Fruit fly (Drosophila melanogaster) whole organism, adult: ENCODE results near the gene CG42536.
A peak's percentile ranks its signal among the peaks of the same experiment; 100 is the strongest.

Experiments
- CG11617 ChIP-seq: fragments of 200-800 bp; sonication (Bioruptor generic); optimal IDR thresholded peaks from 2 replicates; lab custom pipeline; 2017; ENCODE audit warnings: mild to moderate bottlenecking, missing biosample characterization, missing genetic modification reagents, missing genetic modification characterization
- CG12768 ChIP-seq: fragments of 200-800 bp; sonication (Bioruptor generic); optimal IDR thresholded peaks from 2 replicates; lab custom pipeline; 2017; ENCODE audit warnings: missing biosample characterization, missing genetic modification characterization, mild to moderate bottlenecking, moderate library complexity, missing genetic modification reagents
- CG14711 ChIP-seq: fragments of 200-800 bp; sonication (Bioruptor generic); optimal IDR thresholded peaks from 2 replicates; lab custom pipeline; 2018; ENCODE audit warnings: missing biosample characterization, mild to moderate bottlenecking, missing genetic modification characterization, moderate library complexity
- CG1620 ChIP-seq: fragments of 200-800 bp; sonication (Bioruptor generic); optimal IDR thresholded peaks from 2 replicates; lab custom pipeline; 2016; ENCODE audit warnings: missing biosample characterization, missing genetic modification characterization
- CG33017 ChIP-seq: fragments of 200-800 bp; sonication (Bioruptor generic); optimal IDR thresholded peaks from 2 replicates; lab custom pipeline; 2018; ENCODE audit warnings: missing biosample characterization, mild to moderate bottlenecking, missing genetic modification characterization, moderate library complexity
- CG5204 ChIP-seq: fragments of 200-800 bp; sonication (Bioruptor generic); optimal IDR thresholded peaks from 2 replicates; lab custom pipeline; 2016; ENCODE audit warnings: missing biosample characterization, missing genetic modification characterization
- CG7045 ChIP-seq: fragments of 200-800 bp; sonication (Bioruptor generic); optimal IDR thresholded peaks from 2 replicates; lab custom pipeline; 2017; ENCODE audit warnings: missing biosample characterization, mild to moderate bottlenecking, missing genetic modification characterization
- CG7101 ChIP-seq: fragments of 200-800 bp; sonication (Bioruptor generic); optimal IDR thresholded peaks from 2 replicates; lab custom pipeline; 2018; ENCODE audit warnings: missing biosample characterization, mild to moderate bottlenecking, missing genetic modification characterization, moderate library complexity
- Clk ChIP-seq: fragments of 200-800 bp; sonication (Bioruptor generic); optimal IDR thresholded peaks from 2 replicates; lab custom pipeline; 2017; ENCODE audit warnings: missing biosample characterization, missing genetic modification characterization
- Crg-1 ChIP-seq: fragments of 200-800 bp; sonication (Bioruptor generic); optimal IDR thresholded peaks from 2 replicates; lab custom pipeline; 2016; ENCODE audit warnings: missing biosample characterization, missing genetic modification characterization
- Hr96 ChIP-seq: fragments of 200-800 bp; sonication (Bioruptor generic); optimal IDR thresholded peaks from 2 replicates; lab custom pipeline; 2016; ENCODE audit warnings: missing biosample characterization, missing genetic modification characterization
- Mnt ChIP-seq: fragments of 200-800 bp; sonication (Bioruptor generic); optimal IDR thresholded peaks from 2 replicates; lab custom pipeline; 2016; ENCODE audit warnings: missing biosample characterization, mild to moderate bottlenecking, missing genetic modification characterization
- bab1 ChIP-seq: fragments of 200-800 bp; sonication (Bioruptor generic); optimal IDR thresholded peaks from 3 replicates; lab custom pipeline; 2019; ENCODE audit warnings: missing biosample characterization, mild to moderate bottlenecking, missing genetic modification characterization, moderate library complexity
- cic ChIP-seq: fragments of 200-800 bp; sonication (Bioruptor generic); optimal IDR thresholded peaks from 2 replicates; lab custom pipeline; 2017; ENCODE audit warnings: missing biosample characterization, mild to moderate bottlenecking, missing genetic modification characterization, moderate library complexity
- cnc ChIP-seq, 2 experiments: fragments of >200 bp; optimal IDR thresholded peaks; 2 replicates each; lab custom pipeline; 2017
- kay ChIP-seq: fragments of 200-800 bp; sonication (Bioruptor generic); peaks from one replicate; lab custom pipeline; 2016; ENCODE audit warnings: missing biosample characterization, missing genetic modification characterization, borderline replicate concordance
- ovo ChIP-seq: fragments of 200-800 bp; sonication (Bioruptor generic); optimal IDR thresholded peaks from 2 replicates; lab custom pipeline; 2016; ENCODE audit warnings: missing biosample characterization, missing genetic modification characterization
- pad ChIP-seq: fragments of 200-800 bp; sonication (Bioruptor generic); optimal IDR thresholded peaks from 3 replicates; lab custom pipeline; 2017; ENCODE audit warnings: missing biosample characterization, missing genetic modification characterization, mild to moderate bottlenecking, moderate library complexity, missing genetic modification reagents
- tj ChIP-seq: fragments of 200-800 bp; sonication (Bioruptor generic); optimal IDR thresholded peaks from 3 replicates; lab custom pipeline; 2017; ENCODE audit warnings: missing biosample characterization, mild to moderate bottlenecking, missing genetic modification characterization, moderate library complexity
- toe ChIP-seq: fragments of 200-800 bp; sonication (Bioruptor generic); optimal IDR thresholded peaks from 2 replicates; lab custom pipeline; 2016; ENCODE audit warnings: missing biosample characterization, missing genetic modification characterization

Gene CG42536

DNA sequence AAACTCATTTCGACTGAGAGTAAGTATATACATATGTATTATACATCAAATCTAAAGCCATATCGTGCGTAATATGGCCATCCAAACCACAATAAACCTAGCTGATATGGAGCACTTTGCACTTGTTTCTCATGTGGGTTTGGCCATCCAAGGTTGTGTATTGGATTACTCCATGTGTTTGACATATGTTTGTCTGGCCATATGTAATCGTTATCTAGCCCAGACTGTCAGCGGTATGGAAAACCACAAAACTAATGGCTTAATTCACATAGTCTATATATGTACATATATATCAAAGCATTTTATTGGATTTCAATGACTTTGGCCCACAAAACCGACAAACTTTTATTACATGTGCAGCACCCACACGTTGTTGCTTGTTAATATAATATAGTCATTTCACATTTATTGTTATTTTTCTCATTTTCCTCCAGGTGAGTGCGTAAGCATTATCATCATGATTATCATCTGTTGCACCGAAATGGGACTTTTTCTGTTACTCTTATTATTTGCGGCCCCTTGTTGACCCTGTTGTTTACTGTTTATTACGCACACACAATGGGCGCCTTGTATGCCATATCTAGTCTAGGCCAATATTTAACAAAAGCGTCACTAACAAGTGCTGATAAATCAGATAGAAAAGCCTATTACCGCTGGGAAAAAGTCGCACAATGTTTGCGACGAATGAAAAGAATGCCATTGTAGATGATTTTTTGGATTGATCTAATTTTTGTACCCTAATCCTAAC lies 26.8 kb upstream of the CG42536 start:
- TF ChIP-seq CG33017, result no peak
- no peak for TF ChIP-seq tj (GFP tag; lab: Kevin White, UChicago)
- no peak for TF ChIP-seq toe (GFP tag; lab: Kevin White, UChicago)
- TF ChIP-seq CG7101 (tag; lab: Kevin White, UChicago), result peak; percentile 39
- TF ChIP-seq pad (GFP tag; lab: Kevin White, UChicago), result no peak
- TF ChIP-seq CG11617 (GFP tag; lab: Kevin White, UChicago), result no peak
- TF ChIP-seq cic, result peak; percentile 22
- peak; percentile 30 for TF ChIP-seq CG7045 (GFP tag; lab: Kevin White, UChicago)
- no peak for TF ChIP-seq Hr96 (GFP tag; lab: Kevin White, UChicago)
- TF ChIP-seq Crg-1 (GFP tag; lab: Kevin White, UChicago), result peak; percentile 53
- peak; percentile 41 for TF ChIP-seq ovo (GFP tag; lab: Kevin White, UChicago)
- TF ChIP-seq kay, result peak; percentile 85
- TF ChIP-seq Mnt (GFP tag; lab: Kevin White, UChicago), result peak; percentile 48

DNA sequence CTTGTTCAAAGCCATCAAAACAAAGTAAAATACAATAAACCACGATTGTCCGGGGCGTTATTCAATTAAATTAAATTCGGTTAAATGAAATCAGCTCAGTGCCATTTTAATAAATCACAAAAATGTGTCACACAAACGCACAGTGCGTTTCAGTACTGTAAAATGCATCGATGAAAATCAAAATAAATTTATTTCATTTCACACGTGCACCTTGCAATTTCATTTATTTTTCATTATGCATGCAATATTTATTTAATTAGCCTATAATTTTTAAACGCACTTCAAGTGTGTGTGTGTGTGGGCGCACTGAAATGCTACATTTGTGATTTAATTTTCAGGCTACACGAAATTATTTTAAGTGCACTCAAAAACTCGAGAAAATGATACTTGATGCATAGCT lies 24.6 kb upstream of the CG42536 start:
- peak; percentile 70 for TF ChIP-seq kay
- TF ChIP-seq CG11617 (GFP tag; lab: Kevin White, UChicago), result no peak

DNA sequence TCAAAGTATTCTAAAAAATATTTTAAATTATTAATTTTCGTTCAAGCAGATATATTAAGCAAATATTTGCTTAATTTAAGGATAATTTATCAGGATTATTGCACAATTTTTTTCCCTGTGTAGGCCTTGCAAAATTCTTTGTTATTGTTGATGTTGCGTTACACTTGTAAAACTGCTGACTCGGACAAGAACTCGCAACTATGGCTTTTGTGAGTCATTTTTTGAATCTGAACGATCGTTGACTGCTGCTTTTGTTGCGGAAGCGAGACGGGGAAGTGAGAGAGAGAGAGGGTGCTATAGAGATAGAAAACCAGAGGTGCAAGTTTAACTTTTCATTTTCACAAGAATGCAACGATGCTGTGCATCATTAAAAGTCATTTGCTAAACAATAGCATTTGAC lies 22.6 kb upstream of the CG42536 start:
- no peak for TF ChIP-seq pad (GFP tag; lab: Kevin White, UChicago)
- TF ChIP-seq CG5204 (GFP tag; lab: Kevin White, UChicago), result no peak
- peak; percentile 75 for TF ChIP-seq tj (GFP tag; lab: Kevin White, UChicago)
- TF ChIP-seq CG11617 (GFP tag; lab: Kevin White, UChicago), result no peak
- no peak for TF ChIP-seq CG14711 (tag; lab: Kevin White, UChicago)

DNA sequence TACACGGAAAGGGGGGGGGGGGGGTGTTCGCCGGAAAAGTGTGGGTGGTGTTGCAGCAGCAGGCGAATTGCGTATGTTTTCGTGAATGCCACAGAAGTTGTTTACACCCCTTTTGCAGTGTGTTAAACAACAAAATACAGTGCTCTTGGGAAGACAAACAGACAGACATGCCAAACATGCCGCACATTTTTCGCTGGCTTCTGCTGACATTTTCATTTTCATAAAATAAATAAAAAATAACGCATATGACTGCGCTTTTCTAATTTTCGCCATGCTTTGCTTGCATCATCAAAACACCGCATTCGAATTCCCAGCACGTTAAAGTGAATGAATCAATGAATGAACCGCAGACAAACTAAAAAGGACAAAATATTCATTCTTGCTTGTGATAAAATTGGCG lies 21.4 kb upstream of the CG42536 start:
- TF ChIP-seq CG5204 (GFP tag; lab: Kevin White, UChicago) (no peak), tj (GFP tag; lab: Kevin White, UChicago) (peak; percentile 95)

DNA sequence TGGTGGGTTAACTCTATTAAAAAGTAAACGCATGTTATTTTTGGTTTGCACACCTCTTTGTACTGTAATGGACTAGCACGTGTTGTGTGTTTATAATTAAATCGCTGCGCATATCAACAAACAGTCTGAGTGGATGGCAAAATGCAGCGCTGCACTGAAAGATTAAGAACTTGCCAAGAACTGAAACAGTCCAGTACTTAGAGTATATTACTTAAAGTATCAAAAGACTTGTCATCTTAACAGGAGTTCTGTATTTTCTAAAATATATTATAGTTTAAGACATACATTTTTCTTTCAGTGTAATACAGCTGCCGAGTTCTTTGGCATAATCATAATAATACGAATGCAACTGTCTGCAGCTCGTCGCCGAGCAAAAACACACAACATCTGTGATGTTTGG lies 18.6 kb upstream of the CG42536 start:
- TF ChIP-seq pad (GFP tag; lab: Kevin White, UChicago), result no peak
- TF ChIP-seq CG5204 (GFP tag; lab: Kevin White, UChicago), result no peak
- no peak for TF ChIP-seq cnc (optimal IDR thresholded peaks at IDR 0.05; lab: Kevin White, UChicago)
- TF ChIP-seq CG7045 (GFP tag; lab: Kevin White, UChicago), result no peak
- no peak for TF ChIP-seq CG1620 (GFP tag; lab: Kevin White, UChicago)
- no peak for TF ChIP-seq Mnt (GFP tag; lab: Kevin White, UChicago)
- TF ChIP-seq CG33017, result no peak
- no peak for TF ChIP-seq kay
- no peak for TF ChIP-seq Crg-1 (GFP tag; lab: Kevin White, UChicago)
- TF ChIP-seq Hr96 (GFP tag; lab: Kevin White, UChicago), result no peak
- no peak for TF ChIP-seq tj (GFP tag; lab: Kevin White, UChicago)

DNA sequence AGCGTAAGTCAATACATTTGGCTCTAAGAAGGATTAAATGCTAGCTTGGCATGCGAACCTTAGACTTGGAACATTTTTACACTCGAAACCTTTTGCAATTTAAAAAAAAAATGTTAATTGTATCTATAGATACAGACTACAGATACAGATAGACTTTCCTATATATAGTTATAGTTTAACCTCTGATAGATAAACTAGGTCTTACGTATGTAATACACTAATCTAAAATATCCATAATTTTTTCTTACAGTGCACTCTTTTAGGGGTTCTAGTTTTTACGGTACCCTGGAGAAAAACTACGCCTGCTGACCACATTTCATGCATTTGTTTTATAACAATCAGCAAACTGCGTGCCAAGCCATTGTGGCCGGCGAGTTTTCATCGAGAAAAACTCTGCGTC lies 17.3 kb upstream of the CG42536 start:
- TF ChIP-seq CG7101 (tag; lab: Kevin White, UChicago), result no peak
- no peak for TF ChIP-seq CG12768
- TF ChIP-seq CG11617 (GFP tag; lab: Kevin White, UChicago), result no peak
- TF ChIP-seq cic, result no peak
- no peak for TF ChIP-seq toe (GFP tag; lab: Kevin White, UChicago)

DNA sequence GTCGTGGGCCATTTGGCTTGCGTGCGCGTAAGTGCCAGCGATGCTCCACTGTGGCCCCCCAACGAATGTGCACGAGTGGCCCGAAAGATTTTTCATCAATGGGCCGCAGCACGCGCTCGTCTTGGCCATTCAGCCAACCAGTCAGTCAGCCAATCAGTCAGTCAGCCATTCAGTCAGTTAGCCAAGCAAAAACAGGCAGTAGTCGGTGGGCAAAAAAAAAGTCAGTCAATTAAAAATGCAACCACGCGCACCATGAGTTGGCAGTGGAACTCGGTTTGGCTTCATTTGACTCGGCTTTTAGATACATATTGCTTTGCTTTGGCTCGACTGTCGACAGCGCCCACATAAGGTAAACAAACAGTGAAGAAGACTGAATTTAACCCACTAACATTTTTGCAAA lies 16.1 kb upstream of the CG42536 start:
- TF ChIP-seq Clk (no peak), Mnt (GFP tag; lab: Kevin White, UChicago) (no peak), CG14711 (tag; lab: Kevin White, UChicago) (no peak), pad (GFP tag; lab: Kevin White, UChicago) (no peak), Crg-1 (GFP tag; lab: Kevin White, UChicago) (no peak), ovo (GFP tag; lab: Kevin White, UChicago) (no peak), CG12768 (no peak), CG5204 (GFP tag; lab: Kevin White, UChicago) (no peak), kay (no peak), CG1620 (GFP tag; lab: Kevin White, UChicago) (no peak), CG33017 (no peak), CG7101 (tag; lab: Kevin White, UChicago) (no peak), cnc (optimal IDR thresholded peaks at IDR 0.05; lab: Kevin White, UChicago) (no peak), tj (GFP tag; lab: Kevin White, UChicago) (no peak), CG11617 (GFP tag; lab: Kevin White, UChicago) (no peak), Hr96 (GFP tag; lab: Kevin White, UChicago) (no peak), bab1 (GFP tag; lab: Kevin White, UChicago) (no peak), toe (GFP tag; lab: Kevin White, UChicago) (no peak), CG7045 (GFP tag; lab: Kevin White, UChicago) (no peak), cic (no peak)
